Fruit fly (Drosophila melanogaster) whole organism, embryonic: ENCODE data around the gene saturn.

Experiments
- Antp ChIP-seq: fragments of 200-800 bp; sonication (Bioruptor generic); optimal IDR thresholded peaks from 3 replicates; lab custom pipeline; 2016; ENCODE audit warnings: missing biosample characterization, missing genetic modification characterization
- B-H2 ChIP-seq: fragments of 200-800 bp; sonication (Bioruptor generic); optimal IDR thresholded peaks from 2 replicates; lab custom pipeline; 2018; ENCODE audit warnings: missing biosample characterization, mild to moderate bottlenecking, missing genetic modification characterization
- CG10959 ChIP-seq: fragments of 200-800 bp; sonication (Bioruptor generic); IDR thresholded peaks from 2 replicates; pipeline ENCODE4 v1.3.6; 2022; ENCODE audit warnings: missing biosample characterization, missing genetic modification characterization
- CG11247 ChIP-seq: fragments of 200-800 bp; sonication (Bioruptor generic); IDR thresholded peaks from 2 replicates; pipeline ENCODE4 v1.3.6; 2022; ENCODE audit warnings: missing biosample characterization, missing genetic modification characterization
- CG11456 ChIP-seq: fragments of 200-800 bp; sonication (Bioruptor generic); IDR thresholded peaks from 3 replicates; pipeline ENCODE4 v1.3.6; 2022; ENCODE audit warnings: missing biosample characterization, missing genetic modification characterization
- CG11696 ChIP-seq: fragments of 200-800 bp; sonication (Bioruptor generic); IDR thresholded peaks from 2 replicates; pipeline ENCODE4 v1.3.6; 2022; ENCODE audit warnings: missing biosample characterization, missing genetic modification characterization
- CG11723 ChIP-seq: fragments of 200-800 bp; sonication (Bioruptor generic); optimal IDR thresholded peaks from 2 replicates; lab custom pipeline; 2017; ENCODE audit warnings: missing biosample characterization, mild to moderate bottlenecking, missing genetic modification characterization
- CG13624 ChIP-seq: fragments of 200-800 bp; sonication (Bioruptor generic); optimal IDR thresholded peaks from 2 replicates; lab custom pipeline; 2016; ENCODE audit warnings: missing biosample characterization, missing genetic modification characterization
- CG14710 ChIP-seq: fragments of 200-800 bp; sonication (Bioruptor generic); optimal IDR thresholded peaks from 3 replicates; lab custom pipeline; 2019; ENCODE audit warnings: missing biosample characterization, mild to moderate bottlenecking, missing genetic modification characterization, moderate library complexity
- CG14860 ChIP-seq: fragments of 200-800 bp; sonication (Bioruptor generic); IDR thresholded peaks from 3 replicates; pipeline ENCODE4 v1.3.6; 2022; ENCODE audit warnings: missing biosample characterization, missing genetic modification characterization; ENCODE audit not compliant: partially characterized antibody
- CG15479 ChIP-seq: fragments of 200-800 bp; sonication (Bioruptor generic); optimal IDR thresholded peaks from 3 replicates; lab custom pipeline; 2019; ENCODE audit warnings: missing biosample characterization, mild to moderate bottlenecking, missing genetic modification characterization, moderate library complexity
- CG17328 ChIP-seq: fragments of 200-800 bp; sonication (Bioruptor generic); IDR thresholded peaks from 2 replicates; pipeline ENCODE4 v1.3.6; 2022; ENCODE audit warnings: missing biosample characterization, missing genetic modification characterization
- CG3407 ChIP-seq: fragments of 200-800 bp; sonication (Bioruptor generic); optimal IDR thresholded peaks from 2 replicates; lab custom pipeline; 2018; ENCODE audit warnings: missing biosample characterization, mild to moderate bottlenecking, missing genetic modification characterization
- CG4707 ChIP-seq: fragments of 200-800 bp; sonication (Bioruptor generic); optimal IDR thresholded peaks from 2 replicates; lab custom pipeline; 2018; ENCODE audit warnings: missing biosample characterization, mild to moderate bottlenecking, missing genetic modification characterization, moderate library complexity
- CG6683 ChIP-seq: fragments of 200-800 bp; sonication (Bioruptor generic); optimal IDR thresholded peaks from 2 replicates; lab custom pipeline; 2017; ENCODE audit warnings: missing biosample characterization, mild to moderate bottlenecking, missing genetic modification characterization, missing genetic modification reagents
- CG7786 ChIP-seq: fragments of 200-800 bp; sonication (Bioruptor generic); optimal IDR thresholded peaks from 2 replicates; lab custom pipeline; 2016; ENCODE audit warnings: missing biosample characterization, missing genetic modification characterization
- CG8290 ChIP-seq, 3 experiments: fragments of 200-800 bp; sonication (Bioruptor generic); optimal IDR thresholded peaks; 2 replicates each; lab custom pipeline; 2016 to 2019; ENCODE audit warnings: missing biosample characterization in 3 of 3, missing genetic modification characterization in 3 of 3, mild to moderate bottlenecking in 2 of 3, moderate library complexity in 1 of 3
- CG8944 ChIP-seq: fragments of 200-800 bp; sonication (Bioruptor generic); optimal IDR thresholded peaks from 3 replicates; lab custom pipeline; 2016; ENCODE audit warnings: missing biosample characterization, missing genetic modification characterization
- CG9876 ChIP-seq: fragments of 200-800 bp; sonication (Bioruptor generic); optimal IDR thresholded peaks from 2 replicates; lab custom pipeline; 2016; ENCODE audit warnings: missing biosample characterization, missing genetic modification characterization
- CHES-1-like ChIP-seq: fragments of 200-800 bp; sonication (Bioruptor generic); optimal IDR thresholded peaks from 2 replicates; lab custom pipeline; 2016; ENCODE audit warnings: missing biosample characterization, missing genetic modification characterization
- Camta ChIP-seq: fragments of 200-800 bp; sonication (Bioruptor generic); optimal IDR thresholded peaks from 2 replicates; lab custom pipeline; 2016; ENCODE audit warnings: missing biosample characterization, missing genetic modification characterization
- Dip2 ChIP-seq: fragments of 200-800 bp; sonication (Bioruptor generic); IDR thresholded peaks from 2 replicates; pipeline ENCODE4 v1.3.6; 2022; ENCODE audit warnings: missing biosample characterization, missing genetic modification characterization
- Hr3 ChIP-seq: fragments of 200-800 bp; sonication (Bioruptor generic); optimal IDR thresholded peaks from 3 replicates; lab custom pipeline; 2016; ENCODE audit warnings: missing biosample characterization, missing genetic modification characterization
- Hr51 ChIP-seq, 2 experiments: fragments of 200-800 bp; sonication (Bioruptor generic); optimal IDR thresholded peaks; 2 replicates in 1 of 2; 3 replicates in 1 of 2; lab custom pipeline; 2016 to 2018; ENCODE audit warnings: missing biosample characterization in 2 of 2, missing genetic modification characterization in 2 of 2, mild to moderate bottlenecking in 1 of 2, moderate library complexity in 1 of 2
- MBD-R2 ChIP-seq: fragments of 200-800 bp; sonication (Bioruptor generic); IDR thresholded peaks from 2 replicates; pipeline ENCODE4 v1.3.6; 2022; ENCODE audit warnings: missing biosample characterization, missing genetic modification characterization
- Max ChIP-seq: fragments of 200-800 bp; sonication (Bioruptor generic); optimal IDR thresholded peaks from 2 replicates; lab custom pipeline; 2016; ENCODE audit warnings: missing biosample characterization, mild to moderate bottlenecking, missing genetic modification characterization
- Rx ChIP-seq: fragments of 200-800 bp; sonication (Bioruptor generic); IDR thresholded peaks from 2 replicates; pipeline ENCODE4 v1.3.6; 2022; ENCODE audit warnings: missing biosample characterization, missing genetic modification characterization
- Sin3A ChIP-seq: fragments of >200 bp; optimal IDR thresholded peaks from 2 replicates; lab custom pipeline; 2018
- Vsx1 ChIP-seq: fragments of 200-800 bp; sonication (Bioruptor generic); optimal IDR thresholded peaks from 2 replicates; lab custom pipeline; 2017; ENCODE audit warnings: missing biosample characterization, mild to moderate bottlenecking, missing genetic modification characterization, missing genetic modification reagents
- Xrp1 ChIP-seq: fragments of 200-800 bp; sonication (Bioruptor generic); IDR thresholded peaks from 2 replicates; pipeline ENCODE4 v1.3.6; 2022; ENCODE audit warnings: missing biosample characterization, missing genetic modification characterization
- ara ChIP-seq: fragments of 200-800 bp; sonication (Bioruptor generic); IDR thresholded peaks from 2 replicates; pipeline ENCODE4 v1.3.6; 2022; ENCODE audit warnings: missing biosample characterization, missing genetic modification characterization
- ems ChIP-seq: fragments of 200-800 bp; sonication (Bioruptor generic); optimal IDR thresholded peaks from 3 replicates; lab custom pipeline; 2016; ENCODE audit warnings: missing biosample characterization, missing genetic modification characterization
- en ChIP-seq: fragments of 200-800 bp; sonication (Bioruptor generic); optimal IDR thresholded peaks from 2 replicates; lab custom pipeline; 2016; ENCODE audit warnings: missing biosample characterization, missing genetic modification characterization
- esg ChIP-seq: fragments of 200-800 bp; sonication (Bioruptor generic); conservative IDR thresholded peaks from 2 replicates; pipeline ENCODE4 v1.3.6; 2022; ENCODE audit warnings: missing biosample characterization, missing genetic modification characterization
- ewg ChIP-seq: fragments of 200-800 bp; sonication (Bioruptor generic); optimal IDR thresholded peaks from 3 replicates; lab custom pipeline; 2017; ENCODE audit warnings: mild to moderate bottlenecking, missing biosample characterization, missing genetic modification reagents, missing genetic modification characterization
- eyg ChIP-seq: fragments of 200-800 bp; sonication (Bioruptor generic); optimal IDR thresholded peaks from 3 replicates; lab custom pipeline; 2016; ENCODE audit warnings: missing biosample characterization, missing genetic modification characterization
- fd3F ChIP-seq: fragments of 200-800 bp; sonication (Bioruptor generic); optimal IDR thresholded peaks from 2 replicates; lab custom pipeline; 2018; ENCODE audit warnings: missing biosample characterization, mild to moderate bottlenecking, missing genetic modification characterization, moderate library complexity
- gce ChIP-seq: fragments of 200-800 bp; sonication (Bioruptor generic); IDR thresholded peaks from 3 replicates; pipeline ENCODE4 v1.3.6; 2022; ENCODE audit warnings: missing biosample characterization, missing genetic modification characterization
- hkb ChIP-seq, 2 experiments: fragments of 200-800 bp in 1 of 2; fragments of >200 bp in 1 of 2; sonication (Bioruptor generic) in 1 of 2; IDR thresholded peaks in 1 of 2; optimal IDR thresholded peaks in 1 of 2; 2 replicates each; pipeline versions ENCODE4 v1.3.6 to Lab custom; 2017 to 2022; ENCODE audit warnings: missing biosample characterization in 1 of 2, missing genetic modification characterization in 1 of 2
- hth ChIP-seq: fragments of >200 bp; optimal IDR thresholded peaks from 2 replicates; lab custom pipeline; 2017; ENCODE audit warnings: inconsistent platforms
- kni ChIP-seq: fragments of 200-800 bp; sonication (Bioruptor generic); optimal IDR thresholded peaks from 3 replicates; lab custom pipeline; 2017; ENCODE audit warnings: mild to moderate bottlenecking, missing biosample characterization, missing genetic modification reagents, missing genetic modification characterization
- knrl ChIP-seq: fragments of 200-800 bp; sonication (Bioruptor generic); IDR thresholded peaks from 3 replicates; pipeline ENCODE4 v1.3.6; 2022; ENCODE audit warnings: missing biosample characterization, missing genetic modification characterization; ENCODE audit not compliant: partially characterized antibody
- lmd ChIP-seq: fragments of 200-800 bp; sonication (Bioruptor generic); IDR thresholded peaks from 2 replicates; pipeline ENCODE4 v1.3.6; 2022; ENCODE audit warnings: missing biosample characterization, missing genetic modification characterization
- pan ChIP-seq, 4 experiments: fragments of >200 bp in 3 of 4; fragments of 200-800 bp in 1 of 4; sonication (Bioruptor generic) in 1 of 4; optimal IDR thresholded peaks in 3 of 4; IDR thresholded peaks in 1 of 4; 2 replicates each; pipeline versions ENCODE4 v1.3.6 to Lab custom; 2017 to 2022; ENCODE audit warnings: missing biosample characterization in 2 of 4, missing genetic modification characterization in 2 of 4, mixed read lengths in 1 of 4
- pho ChIP-seq: fragments of 200-800 bp; sonication (Bioruptor generic); optimal IDR thresholded peaks from 2 replicates; lab custom pipeline; 2016; ENCODE audit warnings: missing biosample characterization, missing genetic modification characterization
- phol ChIP-seq: fragments of 200-800 bp; sonication (Bioruptor generic); optimal IDR thresholded peaks from 3 replicates; lab custom pipeline; 2018; ENCODE audit warnings: missing biosample characterization, mild to moderate bottlenecking, missing genetic modification characterization, moderate library complexity
- salm ChIP-seq: fragments of 200-800 bp; sonication (Bioruptor generic); optimal IDR thresholded peaks from 2 replicates; lab custom pipeline; 2018; ENCODE audit warnings: missing biosample characterization, mild to moderate bottlenecking, missing genetic modification characterization
- sisA ChIP-seq: fragments of 200-800 bp; sonication (Bioruptor generic); IDR thresholded peaks from 2 replicates; pipeline ENCODE4 v1.3.6; 2022; ENCODE audit warnings: missing biosample characterization, missing genetic modification characterization
- sqz ChIP-seq: fragments of 200-800 bp; sonication (Bioruptor generic); optimal IDR thresholded peaks from 3 replicates; lab custom pipeline; 2018; ENCODE audit warnings: missing biosample characterization, mild to moderate bottlenecking, missing genetic modification characterization
- trem ChIP-seq: fragments of 200-800 bp; optimal IDR thresholded peaks from 3 replicates; lab custom pipeline; 2019; ENCODE audit warnings: missing biosample characterization, mild to moderate bottlenecking, missing genetic modification characterization, moderate library complexity

The saturn gene

DNA sequence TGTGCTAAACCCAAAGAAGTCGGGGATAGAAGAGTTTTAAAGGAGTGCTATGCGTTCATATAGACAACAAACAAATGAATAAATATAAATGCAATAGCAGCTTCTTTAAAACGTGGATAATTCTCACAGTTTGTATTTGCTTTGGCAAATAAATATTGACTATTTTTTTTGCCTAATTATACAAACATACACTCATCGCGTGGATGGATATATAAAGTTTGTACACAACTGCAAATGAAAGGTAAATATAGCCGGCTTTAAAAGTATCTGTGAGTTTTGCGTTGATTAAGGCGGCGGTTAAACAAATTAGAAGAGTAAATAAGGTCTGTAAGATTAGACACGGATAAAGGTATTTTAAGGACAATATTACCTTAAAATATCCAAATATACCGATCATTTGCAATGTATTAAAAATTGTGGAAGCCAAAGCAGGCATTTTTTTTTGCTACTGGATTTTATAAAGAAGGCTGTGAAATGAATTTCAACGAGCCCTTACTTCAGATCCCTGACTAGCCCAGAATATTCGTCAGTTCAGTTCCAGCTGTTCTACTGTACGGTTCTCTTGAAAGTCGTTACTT, 14.6 kb downstream of the saturn start, which contains the start of gene CG7768 (continued):
- no peak for TF ChIP-seq Dip2 (GFP tag; lab: Robert Waterston, UW)
- no peak for TF ChIP-seq lmd (GFP tag; lab: Robert Waterston, UW)
- no peak for TF ChIP-seq CG13624 (GFP tag; lab: Kevin White, UChicago)
- TF ChIP-seq CG11247: no peak
- no peak for TF ChIP-seq CG11456
- TF ChIP-seq CG9876 (GFP tag; lab: Kevin White, UChicago): peak; percentile 2
- TF ChIP-seq trem (tag; lab: Kevin White, UChicago): no peak
- peak; percentile 24; the same call in 1 of the 2 replicates for TF ChIP-seq MBD-R2 (GFP tag; lab: Robert Waterston, UW)
- TF ChIP-seq gce (GFP tag; lab: Robert Waterston, UW): no peak
- peak; percentile 21 for TF ChIP-seq CG3407 (GFP tag; lab: Kevin White, UChicago)
- TF ChIP-seq pan (optimal IDR thresholded peaks at IDR 0.05; lab: Kevin White, UChicago): no peak
- no peak for TF ChIP-seq pan (GFP tag; optimal IDR thresholded peaks at IDR 0.05 in 1 of 2, IDR thresholded peaks at IDR 0.05 in 1 of 2)
- no peak for TF ChIP-seq CG10959
- no peak for TF ChIP-seq Sin3A (lab: Kevin White, UChicago)
- no peak for TF ChIP-seq CG15479 (GFP tag; lab: Kevin White, UChicago)
- TF ChIP-seq phol (tag; lab: Kevin White, UChicago): no peak
- TF ChIP-seq knrl (GFP tag; lab: Robert Waterston, UW): no peak
- TF ChIP-seq ara (GFP tag; lab: Robert Waterston, UW): no peak
- peak; percentile 48 for TF ChIP-seq CHES-1-like (GFP tag; lab: Kevin White, UChicago)
- TF ChIP-seq esg: no peak
- TF ChIP-seq CG8944 (GFP tag; lab: Kevin White, UChicago): no peak
- peak; percentile 17 for TF ChIP-seq CG14710
- TF ChIP-seq CG6683 (GFP tag; lab: Kevin White, UChicago): peak; percentile 65
- TF ChIP-seq CG7786 (GFP tag; lab: Kevin White, UChicago): no peak
- TF ChIP-seq sisA (GFP tag; lab: Robert Waterston, UW): no peak
- TF ChIP-seq en (GFP tag; lab: Kevin White, UChicago): no peak
- no peak for TF ChIP-seq hkb (optimal IDR thresholded peaks at IDR 0.05; lab: Kevin White, UChicago)
- peak; percentile 75 for TF ChIP-seq hkb (GFP tag; IDR thresholded peaks at IDR 0.05; lab: Robert Waterston, UW)
- TF ChIP-seq ewg (GFP tag; lab: Kevin White, UChicago): no peak
- peak; percentile 28 for TF ChIP-seq CG11723 (GFP tag; lab: Kevin White, UChicago)
- no peak for TF ChIP-seq CG4707
- TF ChIP-seq Hr3 (GFP tag; lab: Kevin White, UChicago): no peak
- no peak for TF ChIP-seq CG17328 (GFP tag; lab: Robert Waterston, UW)
- TF ChIP-seq CG8290 (GFP tag; optimal IDR thresholded peaks at IDR 0.05; lab: Kevin White, UChicago): no peak
- peak in 1 of 2 experiments; percentile 88 for TF ChIP-seq CG8290 (tag; optimal IDR thresholded peaks at IDR 0.05; lab: Kevin White, UChicago)
- TF ChIP-seq ems (GFP tag; lab: Kevin White, UChicago): peak; percentile 15
- no peak for TF ChIP-seq Rx
- TF ChIP-seq B-H2: peak; percentile 68
- peak in 1 of 2 experiments; percentile 19 for TF ChIP-seq Hr51 (GFP tag; optimal IDR thresholded peaks at IDR 0.05; lab: Kevin White, UChicago)
- no peak for TF ChIP-seq Camta (GFP tag; lab: Kevin White, UChicago)
- peak; percentile 54 for TF ChIP-seq pho (GFP tag; lab: Kevin White, UChicago)
- no peak for TF ChIP-seq sqz (GFP tag; lab: Kevin White, UChicago)
- no peak for TF ChIP-seq CG11696 (GFP tag; lab: Robert Waterston, UW)
- no peak for TF ChIP-seq Xrp1
- TF ChIP-seq salm (tag; lab: Kevin White, UChicago): no peak
- peak; percentile 84 for TF ChIP-seq fd3F (GFP tag; lab: Kevin White, UChicago)
- no peak for TF ChIP-seq Max (GFP tag; lab: Kevin White, UChicago)
- TF ChIP-seq eyg (GFP tag; lab: Kevin White, UChicago): peak; percentile 25
- no peak for TF ChIP-seq Antp (GFP tag; lab: Kevin White, UChicago)
- TF ChIP-seq Vsx1 (GFP tag; lab: Kevin White, UChicago): peak; percentile 79
- no peak for TF ChIP-seq CG14860 (GFP tag; lab: Robert Waterston, UW)
- peak; percentile 18 for TF ChIP-seq kni (GFP tag; lab: Kevin White, UChicago)
- no peak for TF ChIP-seq hth (lab: Kevin White, UChicago)
